Worm (Caenorhabditis elegans) whole organism, early embryonic: ENCODE measurements around the gene C08B6.10.

ENCODE experiments used
- F13C5.2 ChIP-seq: sonication (generic microtip); optimal IDR thresholded peaks from 2 replicates; lab custom pipeline; 2017; ENCODE audit warnings: mild to moderate bottlenecking, missing genetic modification characterization, inconsistent platforms, missing compliant biosample characterization
- ama-1 ChIP-seq: fragments of 150-350 bp; optimal IDR thresholded peaks from 2 replicates; lab custom pipeline; 2014
- flt-1 ChIP-seq: fragments of 200-800 bp; sonication (Bioruptor generic); IDR thresholded peaks from 2 replicates; pipeline ENCODE4 v1.3.6; 2022; ENCODE audit warnings: missing genetic modification characterization, missing compliant biosample characterization

ce11 chrV:10086141-10086540 lies 39.2 kb upstream of the C08B6.10 start:
- TF ChIP-seq ama-1 (lab: Kevin White, UChicago): no peak
- TF ChIP-seq flt-1 (GFP tag; lab: Robert Waterston, UW): no peak
- no peak for TF ChIP-seq F13C5.2 (tag; lab: Kevin White, UChicago)
